Fruit fly (Drosophila melanogaster): ENCODE results near the gene Cat.

dm6 chr3L:18832708-18833107 lies 10.3 kb downstream of the Cat start:
- no peak for TF ChIP-seq psq (GFP tag; optimal IDR thresholded peaks at IDR 0.05)
- TF ChIP-seq pan (optimal IDR thresholded peaks at IDR 0.05), result no peak
- TF ChIP-seq lola (GFP tag; optimal IDR thresholded peaks at IDR 0.05), result no peak
- TF ChIP-seq Abd-B (GFP tag; optimal IDR thresholded peaks at IDR 0.05), result no peak
- TF ChIP-seq fru (GFP tag; optimal IDR thresholded peaks at IDR 0.05), result no peak
- no peak for TF ChIP-seq sv (GFP tag; optimal IDR thresholded peaks at IDR 0.05)
- no peak for TF ChIP-seq Dif (GFP tag; optimal IDR thresholded peaks at IDR 0.05; ENCODE audit: partially characterized antibody)
- TF ChIP-seq Dfd (GFP tag; optimal IDR thresholded peaks at IDR 0.05), result no peak

Data from whole organism, wandering third instar larva.